Fruit fly (Drosophila melanogaster) whole organism, embryonic: Measurements from ENCODE around the gene Evi5.
A peak's percentile ranks its signal among the peaks of the same experiment; 100 is the strongest.

Experiments used
- Ada2b ChIP-seq: fragments of 200-800 bp; sonication (Bioruptor generic); IDR thresholded peaks from 2 replicates; pipeline ENCODE4 v1.3.6; 2022; ENCODE audit warnings: missing biosample characterization, missing genetic modification characterization
- Aef1 ChIP-seq: fragments of 200-800 bp; sonication (Bioruptor generic); IDR thresholded peaks from 3 replicates; pipeline ENCODE4 v1.3.6; 2022; ENCODE audit warnings: missing biosample characterization, missing genetic modification characterization
- Asciz ChIP-seq: fragments of 200-800 bp; sonication (Bioruptor generic); optimal IDR thresholded peaks from 2 replicates; lab custom pipeline; 2017; ENCODE audit warnings: missing biosample characterization, mild to moderate bottlenecking, missing genetic modification characterization, missing genetic modification reagents
- CG10209 ChIP-seq: fragments of 200-800 bp; sonication (Bioruptor generic); optimal IDR thresholded peaks from 3 replicates; lab custom pipeline; 2017; ENCODE audit warnings: missing biosample characterization, mild to moderate bottlenecking, missing genetic modification characterization, missing genetic modification reagents
- CG10431 ChIP-seq: fragments of 200-800 bp; sonication (Bioruptor generic); optimal IDR thresholded peaks from 3 replicates; lab custom pipeline; 2018; ENCODE audit warnings: missing biosample characterization, mild to moderate bottlenecking, missing genetic modification characterization
- CG10959 ChIP-seq: fragments of 200-800 bp; sonication (Bioruptor generic); IDR thresholded peaks from 2 replicates; pipeline ENCODE4 v1.3.6; 2022; ENCODE audit warnings: missing biosample characterization, missing genetic modification characterization
- CG11085 ChIP-seq: fragments of 200-800 bp; sonication (Bioruptor generic); IDR thresholded peaks from 2 replicates; pipeline ENCODE4 v1.3.6; 2022; ENCODE audit warnings: missing biosample characterization, missing genetic modification characterization
- CG11093 ChIP-seq: fragments of 200-800 bp; sonication (Bioruptor generic); IDR thresholded peaks from 3 replicates; pipeline ENCODE4 v1.3.6; 2022; ENCODE audit warnings: missing biosample characterization, missing genetic modification characterization
- CG11247 ChIP-seq: fragments of 200-800 bp; sonication (Bioruptor generic); IDR thresholded peaks from 2 replicates; pipeline ENCODE4 v1.3.6; 2022; ENCODE audit warnings: missing biosample characterization, missing genetic modification characterization
- CG11456 ChIP-seq: fragments of 200-800 bp; sonication (Bioruptor generic); IDR thresholded peaks from 3 replicates; pipeline ENCODE4 v1.3.6; 2022; ENCODE audit warnings: missing biosample characterization, missing genetic modification characterization
- CG11696 ChIP-seq: fragments of 200-800 bp; sonication (Bioruptor generic); IDR thresholded peaks from 2 replicates; pipeline ENCODE4 v1.3.6; 2022; ENCODE audit warnings: missing biosample characterization, missing genetic modification characterization
- CG12744 ChIP-seq: fragments of 200-800 bp; sonication (Bioruptor generic); optimal IDR thresholded peaks from 2 replicates; lab custom pipeline; 2016; ENCODE audit warnings: missing biosample characterization, missing genetic modification characterization
- CG13424 ChIP-seq: fragments of 200-800 bp; sonication (Bioruptor generic); optimal IDR thresholded peaks from 2 replicates; lab custom pipeline; 2019; ENCODE audit warnings: missing biosample characterization, mild to moderate bottlenecking, missing genetic modification characterization, moderate library complexity
- CG14050 ChIP-seq: fragments of 200-800 bp; sonication (Bioruptor generic); IDR thresholded peaks from 3 replicates; pipeline ENCODE4 v1.3.6; 2022; ENCODE audit warnings: missing biosample characterization, missing genetic modification characterization
- CG17328 ChIP-seq: fragments of 200-800 bp; sonication (Bioruptor generic); IDR thresholded peaks from 2 replicates; pipeline ENCODE4 v1.3.6; 2022; ENCODE audit warnings: missing biosample characterization, missing genetic modification characterization
- CG17359 ChIP-seq: fragments of 200-800 bp; sonication (Bioruptor generic); optimal IDR thresholded peaks from 3 replicates; lab custom pipeline; 2018; ENCODE audit warnings: missing biosample characterization, mild to moderate bottlenecking, missing genetic modification characterization, moderate library complexity
- CG1792 ChIP-seq: fragments of 200-800 bp; sonication (Bioruptor generic); optimal IDR thresholded peaks from 2 replicates; lab custom pipeline; 2016; ENCODE audit warnings: missing biosample characterization, missing genetic modification characterization
- CG18011 ChIP-seq: fragments of 200-800 bp; sonication (Bioruptor generic); optimal IDR thresholded peaks from 2 replicates; lab custom pipeline; 2017; ENCODE audit warnings: missing biosample characterization, missing genetic modification characterization, mild to moderate bottlenecking, moderate library complexity, missing genotype
- CG34376 ChIP-seq: fragments of 200-800 bp; sonication (Bioruptor generic); optimal IDR thresholded peaks from 2 replicates; lab custom pipeline; 2018; ENCODE audit warnings: missing biosample characterization, mild to moderate bottlenecking, missing genetic modification characterization
- CG9817 ChIP-seq: fragments of 200-800 bp; sonication (Bioruptor generic); optimal IDR thresholded peaks from 2 replicates; lab custom pipeline; 2018; ENCODE audit warnings: missing biosample characterization, mild to moderate bottlenecking, missing genetic modification characterization, moderate library complexity
- CG9876 ChIP-seq: fragments of 200-800 bp; sonication (Bioruptor generic); optimal IDR thresholded peaks from 2 replicates; lab custom pipeline; 2016; ENCODE audit warnings: missing biosample characterization, missing genetic modification characterization
- Dip2 ChIP-seq: fragments of 200-800 bp; sonication (Bioruptor generic); IDR thresholded peaks from 2 replicates; pipeline ENCODE4 v1.3.6; 2022; ENCODE audit warnings: missing biosample characterization, missing genetic modification characterization
- HLH54F ChIP-seq: fragments of 200-800 bp; sonication (Bioruptor generic); optimal IDR thresholded peaks from 3 replicates; lab custom pipeline; 2016; ENCODE audit warnings: missing biosample characterization, missing genetic modification characterization
- Hmx ChIP-seq: fragments of 200-800 bp; sonication (Bioruptor generic); optimal IDR thresholded peaks from 2 replicates; lab custom pipeline; 2016; ENCODE audit warnings: missing biosample characterization, missing genetic modification characterization
- Hr39 ChIP-seq: fragments of >200 bp; optimal IDR thresholded peaks from 2 replicates; lab custom pipeline; 2017
- Lhr ChIP-seq: fragments of 200-800 bp; sonication (Bioruptor generic); optimal IDR thresholded peaks from 3 replicates; lab custom pipeline; 2017; ENCODE audit warnings: mild to moderate bottlenecking, missing biosample characterization, missing genetic modification reagents, missing genetic modification characterization
- Lpt ChIP-seq: fragments of >200 bp; optimal IDR thresholded peaks from 2 replicates; lab custom pipeline; 2018; ENCODE audit warnings: missing biosample characterization, missing genetic modification characterization
- Myb ChIP-seq: fragments of 200-800 bp; sonication (Bioruptor generic); optimal IDR thresholded peaks from 2 replicates; lab custom pipeline; 2016; ENCODE audit warnings: missing biosample characterization, missing genetic modification characterization
- Oaz ChIP-seq: fragments of 200-800 bp; sonication (Bioruptor generic); IDR thresholded peaks from 2 replicates; pipeline ENCODE4 v1.3.6; 2022; ENCODE audit warnings: missing biosample characterization, missing genetic modification characterization
- amos ChIP-seq: fragments of 200-800 bp; sonication (Bioruptor generic); IDR thresholded peaks from 2 replicates; pipeline ENCODE4 v1.3.6; 2022; ENCODE audit warnings: missing biosample characterization, missing genetic modification characterization; ENCODE audit not compliant: partially characterized antibody
- bbx ChIP-seq: fragments of 200-800 bp; sonication (Bioruptor generic); IDR thresholded peaks from 2 replicates; pipeline ENCODE4 v1.3.6; 2022; ENCODE audit warnings: missing biosample characterization, missing genetic modification characterization; ENCODE audit not compliant: partially characterized antibody
- chif ChIP-seq, 2 experiments: fragments of 200-800 bp; sonication (Bioruptor generic); optimal IDR thresholded peaks; 3 replicates each; lab custom pipeline; 2016; ENCODE audit warnings: missing biosample characterization in 2 of 2, missing genetic modification characterization in 2 of 2
- ci ChIP-seq: fragments of 200-800 bp; sonication (Bioruptor generic); IDR thresholded peaks from 3 replicates; pipeline ENCODE4 v1.3.6; 2022; ENCODE audit warnings: missing biosample characterization, missing genetic modification characterization
- disco-r ChIP-seq: fragments of 200-800 bp; sonication (Bioruptor generic); optimal IDR thresholded peaks from 2 replicates; lab custom pipeline; 2016; ENCODE audit warnings: missing biosample characterization, missing genetic modification characterization
- dm ChIP-seq: fragments of 200-800 bp; sonication (Bioruptor generic); optimal IDR thresholded peaks from 3 replicates; lab custom pipeline; 2016; ENCODE audit warnings: missing biosample characterization, missing genetic modification characterization
- dmrt99B ChIP-seq: fragments of 200-800 bp; sonication (Bioruptor generic); optimal IDR thresholded peaks from 2 replicates; lab custom pipeline; 2018; ENCODE audit warnings: missing biosample characterization, mild to moderate bottlenecking, missing genetic modification characterization, moderate library complexity
- ems ChIP-seq: fragments of 200-800 bp; sonication (Bioruptor generic); optimal IDR thresholded peaks from 3 replicates; lab custom pipeline; 2016; ENCODE audit warnings: missing biosample characterization, missing genetic modification characterization
- gcm ChIP-seq: fragments of 200-800 bp; sonication (Bioruptor generic); optimal IDR thresholded peaks from 2 replicates; lab custom pipeline; 2019; ENCODE audit warnings: missing biosample characterization, mild to moderate bottlenecking, missing genetic modification characterization, moderate library complexity
- kah ChIP-seq: fragments of 200-800 bp; sonication (Bioruptor generic); optimal IDR thresholded peaks from 2 replicates; lab custom pipeline; 2018; ENCODE audit warnings: missing biosample characterization, mild to moderate bottlenecking, missing genetic modification characterization
- lab ChIP-seq: fragments of 200-800 bp; sonication (Bioruptor generic); optimal IDR thresholded peaks from 3 replicates; lab custom pipeline; 2017; ENCODE audit warnings: missing biosample characterization, missing genetic modification characterization, mild to moderate bottlenecking, moderate library complexity, missing genetic modification reagents
- lilli ChIP-seq: fragments of 200-800 bp; sonication (Bioruptor generic); optimal IDR thresholded peaks from 3 replicates; lab custom pipeline; 2016; ENCODE audit warnings: missing biosample characterization, missing genetic modification characterization
- mirr ChIP-seq: fragments of 200-800 bp; sonication (Bioruptor generic); optimal IDR thresholded peaks from 3 replicates; lab custom pipeline; 2018; ENCODE audit warnings: missing biosample characterization, mild to moderate bottlenecking, missing genetic modification characterization
- nerfin-1 ChIP-seq: fragments of 200-800 bp; sonication (Bioruptor generic); optimal IDR thresholded peaks from 3 replicates; lab custom pipeline; 2019; ENCODE audit warnings: missing biosample characterization, mild to moderate bottlenecking, missing genetic modification characterization, moderate library complexity
- oc ChIP-seq: fragments of 200-800 bp; sonication (Bioruptor generic); optimal IDR thresholded peaks from 2 replicates; lab custom pipeline; 2018; ENCODE audit warnings: missing biosample characterization, mild to moderate bottlenecking, missing genetic modification characterization, moderate library complexity
- peb ChIP-seq: fragments of 200-800 bp; sonication (Bioruptor generic); IDR thresholded peaks from 2 replicates; pipeline ENCODE4 v1.3.6; 2022; ENCODE audit warnings: missing biosample characterization, missing genetic modification characterization
- sim ChIP-seq: fragments of 200-800 bp; sonication (Bioruptor generic); IDR thresholded peaks from 2 replicates; pipeline ENCODE4 v1.3.6; 2022; ENCODE audit warnings: missing biosample characterization, missing genetic modification characterization
- sisA ChIP-seq: fragments of 200-800 bp; sonication (Bioruptor generic); IDR thresholded peaks from 2 replicates; pipeline ENCODE4 v1.3.6; 2022; ENCODE audit warnings: missing biosample characterization, missing genetic modification characterization
- sr ChIP-seq: fragments of 200-800 bp; sonication (Bioruptor generic); IDR thresholded peaks from 3 replicates; pipeline ENCODE4 v1.3.6; 2022; ENCODE audit warnings: missing biosample characterization, missing genetic modification characterization
- tap ChIP-seq: fragments of 200-800 bp; optimal IDR thresholded peaks from 3 replicates; lab custom pipeline; 2019; ENCODE audit warnings: missing biosample characterization, mild to moderate bottlenecking, missing genetic modification characterization, moderate library complexity
- trh ChIP-seq: fragments of 200-800 bp; sonication (Bioruptor generic); optimal IDR thresholded peaks from 2 replicates; lab custom pipeline; 2016; ENCODE audit warnings: missing biosample characterization, missing genetic modification characterization
- zen ChIP-seq: fragments of 200-800 bp; sonication (Bioruptor generic); optimal IDR thresholded peaks from 3 replicates; lab custom pipeline; 2018; ENCODE audit warnings: missing biosample characterization, mild to moderate bottlenecking, missing genetic modification characterization, moderate library complexity

The Evi5 gene

dm6 chrX:11446792-11447405 lies 7.3 kb downstream of the Evi5 start (continued):
- TF ChIP-seq HLH54F (GFP tag; lab: Kevin White, UChicago): peak; percentile 84
- peak; percentile 57 for TF ChIP-seq CG17328 (GFP tag; lab: Robert Waterston, UW)
- TF ChIP-seq CG1792 (GFP tag; lab: Kevin White, UChicago): peak; percentile 77
- TF ChIP-seq lab (GFP tag; lab: Kevin White, UChicago): peak; percentile 92
- peak; percentile 67 for TF ChIP-seq Oaz
- TF ChIP-seq mirr: peak; percentile 85
- TF ChIP-seq sr (GFP tag; lab: Robert Waterston, UW): no peak
- TF ChIP-seq CG14050 (GFP tag; lab: Robert Waterston, UW): peak; percentile 68
- no peak for TF ChIP-seq trh (GFP tag; lab: Kevin White, UChicago)
- 0 out of 2 replicates have a peak, but pooled peaks have one; percentile 21 for TF ChIP-seq peb (GFP tag; lab: Robert Waterston, UW)
- no peak for TF ChIP-seq gcm (GFP tag; lab: Kevin White, UChicago)
- peak; percentile 65 for TF ChIP-seq CG9876 (GFP tag; lab: Kevin White, UChicago)
- TF ChIP-seq dmrt99B: peak; percentile 68
- peak; percentile 89 for TF ChIP-seq Ada2b
- TF ChIP-seq lilli (GFP tag; lab: Kevin White, UChicago): peak; percentile 95
- peak; percentile 55 for TF ChIP-seq tap (tag; lab: Kevin White, UChicago)
- peak; percentile 41 for TF ChIP-seq zen
- TF ChIP-seq CG13424: peak; percentile 69
- peak; percentile 78 for TF ChIP-seq ci
- TF ChIP-seq Lhr (GFP tag; lab: Kevin White, UChicago): no peak
- TF ChIP-seq CG10959 (GFP tag; lab: Robert Waterston, UW): peak; percentile 57; the same call in 1 of the 2 replicates
- 0 out of 3 replicates have a peak, but pooled peaks have one; percentile 47 for TF ChIP-seq CG11093 (GFP tag; lab: Robert Waterston, UW)
- no peak for TF ChIP-seq sim (GFP tag; lab: Robert Waterston, UW)
- TF ChIP-seq amos (GFP tag; lab: Robert Waterston, UW): peak; percentile 11; the same call in 1 of the 2 replicates
- peak; percentile 82 for TF ChIP-seq CG11247
- no peak for TF ChIP-seq CG10431 (GFP tag; lab: Kevin White, UChicago)
- no peak for TF ChIP-seq nerfin-1 (tag; lab: Kevin White, UChicago)
- TF ChIP-seq disco-r (GFP tag; lab: Kevin White, UChicago): peak; percentile 62
- TF ChIP-seq Hr39 (lab: Kevin White, UChicago): no peak
- peak; percentile 86 for TF ChIP-seq CG11085 (GFP tag; lab: Robert Waterston, UW)
- peak; percentile 92 for TF ChIP-seq CG11456 (GFP tag; lab: Robert Waterston, UW)
- TF ChIP-seq CG34376 (GFP tag; lab: Kevin White, UChicago): peak; percentile 61
- no peak for TF ChIP-seq Lpt (GFP tag; lab: Kevin White, UChicago)
- TF ChIP-seq CG11696 (GFP tag; lab: Robert Waterston, UW): no peak
- TF ChIP-seq Aef1 (GFP tag; lab: Robert Waterston, UW): peak; percentile 78
- no peak for TF ChIP-seq oc (tag; lab: Kevin White, UChicago)
- TF ChIP-seq ems (GFP tag; lab: Kevin White, UChicago): peak; percentile 57
- TF ChIP-seq CG10209 (GFP tag; lab: Kevin White, UChicago): peak; percentile 78
- peak; percentile 57 for TF ChIP-seq CG12744
- peak; percentile 76 for TF ChIP-seq Myb (GFP tag; lab: Kevin White, UChicago)
- no peak for TF ChIP-seq bbx (GFP tag; lab: Robert Waterston, UW)
- TF ChIP-seq sisA (GFP tag; lab: Robert Waterston, UW): peak; percentile 77
- peak; percentile 49 to 72 for TF ChIP-seq chif (GFP tag; optimal IDR thresholded peaks at IDR 0.05; lab: Kevin White, UChicago)
- TF ChIP-seq dm (GFP tag; lab: Kevin White, UChicago): peak; percentile 12
- TF ChIP-seq CG17359 (tag; lab: Kevin White, UChicago): peak; percentile 66
- TF ChIP-seq Hmx (GFP tag; lab: Kevin White, UChicago): no peak
- TF ChIP-seq kah (GFP tag; lab: Kevin White, UChicago): no peak
- peak; percentile 23 for TF ChIP-seq CG18011 (GFP tag; lab: Kevin White, UChicago)
- no peak for TF ChIP-seq Asciz (GFP tag; lab: Kevin White, UChicago)
- TF ChIP-seq CG9817 (tag; lab: Kevin White, UChicago): peak; percentile 86
- TF ChIP-seq Dip2 (GFP tag; lab: Robert Waterston, UW): no peak
